Fruit fly (Drosophila melanogaster) whole organism, embryonic: ENCODE data around the gene fok.

ENCODE experiments used
- Aef1 ChIP-seq: fragments of 200-800 bp; sonication (Bioruptor generic); IDR thresholded peaks from 3 replicates; pipeline ENCODE4 v1.3.6; 2022; ENCODE audit warnings: missing biosample characterization, missing genetic modification characterization
- BEAF-32 ChIP-seq: fragments of 200-800 bp; sonication (Bioruptor generic); optimal IDR thresholded peaks from 3 replicates; lab custom pipeline; 2017; ENCODE audit warnings: missing biosample characterization, missing genetic modification characterization, mild to moderate bottlenecking, moderate library complexity, missing genetic modification reagents
- Bgb ChIP-seq: fragments of 200-800 bp; sonication (Bioruptor generic); IDR thresholded peaks from 2 replicates; pipeline ENCODE4 v1.3.6; 2022; ENCODE audit warnings: missing biosample characterization, missing genetic modification characterization; ENCODE audit not compliant: partially characterized antibody
- CG10462 ChIP-seq: fragments of 200-800 bp; sonication (Bioruptor generic); optimal IDR thresholded peaks from 2 replicates; lab custom pipeline; 2016; ENCODE audit warnings: missing biosample characterization, missing genetic modification characterization
- CG1233 ChIP-seq: fragments of 200-800 bp; sonication (Bioruptor generic); optimal IDR thresholded peaks from 4 replicates; lab custom pipeline; 2018; ENCODE audit warnings: missing biosample characterization, mild to moderate bottlenecking, missing genetic modification characterization
- CG13296 ChIP-seq: fragments of 200-800 bp; sonication (Bioruptor generic); optimal IDR thresholded peaks from 3 replicates; lab custom pipeline; 2018; ENCODE audit warnings: missing biosample characterization, mild to moderate bottlenecking, missing genetic modification characterization
- CG3065 ChIP-seq: fragments of 200-800 bp; sonication (Bioruptor generic); optimal IDR thresholded peaks from 2 replicates; lab custom pipeline; 2016; ENCODE audit warnings: missing biosample characterization, missing genetic modification characterization
- CG4707 ChIP-seq: fragments of 200-800 bp; sonication (Bioruptor generic); optimal IDR thresholded peaks from 2 replicates; lab custom pipeline; 2018; ENCODE audit warnings: missing biosample characterization, mild to moderate bottlenecking, missing genetic modification characterization, moderate library complexity
- CG4730 ChIP-seq: fragments of 200-800 bp; sonication (Bioruptor generic); IDR thresholded peaks from 2 replicates; pipeline ENCODE4 v1.3.6; 2022; ENCODE audit warnings: missing biosample characterization, missing genetic modification characterization
- CG5180 ChIP-seq: fragments of 200-800 bp; sonication (Bioruptor generic); optimal IDR thresholded peaks from 3 replicates; lab custom pipeline; 2017; ENCODE audit warnings: missing biosample characterization, missing genetic modification characterization, mild to moderate bottlenecking, moderate library complexity, missing genetic modification reagents
- CG5245 ChIP-seq: fragments of 200-800 bp; sonication (Bioruptor generic); optimal IDR thresholded peaks from 3 replicates; lab custom pipeline; 2016; ENCODE audit warnings: missing biosample characterization, missing genetic modification characterization
- CG6254 ChIP-seq: fragments of 200-800 bp; sonication (Bioruptor generic); optimal IDR thresholded peaks from 3 replicates; lab custom pipeline; 2017; ENCODE audit warnings: mild to moderate bottlenecking, missing biosample characterization, missing genetic modification reagents, missing genetic modification characterization
- CG6689 ChIP-seq: fragments of 200-800 bp; sonication (Bioruptor generic); IDR thresholded peaks from 2 replicates; pipeline ENCODE4 v1.3.6; 2022; ENCODE audit warnings: missing biosample characterization, missing genetic modification characterization
- CG8924 ChIP-seq: fragments of 200-800 bp; optimal IDR thresholded peaks from 3 replicates; lab custom pipeline; 2019; ENCODE audit warnings: missing biosample characterization, mild to moderate bottlenecking, missing genetic modification characterization, moderate library complexity
- CkIIα-i1 ChIP-seq: fragments of 200-800 bp; sonication (Bioruptor generic); IDR thresholded peaks from 2 replicates; pipeline ENCODE4 v1.3.6; 2022; ENCODE audit warnings: missing biosample characterization, missing genetic modification characterization
- ERR ChIP-seq: fragments of 200-800 bp; sonication (Bioruptor generic); optimal IDR thresholded peaks from 2 replicates; lab custom pipeline; 2016; ENCODE audit warnings: missing biosample characterization, missing genetic modification characterization
- GATAe ChIP-seq: fragments of 200-800 bp; sonication (Bioruptor generic); conservative IDR thresholded peaks from 2 replicates; pipeline ENCODE4 v1.3.6; 2022; ENCODE audit warnings: missing biosample characterization, missing genetic modification characterization
- Hr3 ChIP-seq: fragments of 200-800 bp; sonication (Bioruptor generic); optimal IDR thresholded peaks from 3 replicates; lab custom pipeline; 2016; ENCODE audit warnings: missing biosample characterization, missing genetic modification characterization
- MESR4 ChIP-seq: fragments of 200-800 bp; sonication (Bioruptor generic); optimal IDR thresholded peaks from 2 replicates; lab custom pipeline; 2018; ENCODE audit warnings: missing biosample characterization, mild to moderate bottlenecking, missing genetic modification characterization, moderate library complexity
- Ravus ChIP-seq: fragments of 200-800 bp; sonication (Bioruptor generic); IDR thresholded peaks from 2 replicates; pipeline ENCODE4 v1.3.6; 2022; ENCODE audit warnings: missing biosample characterization, missing genetic modification characterization
- Sin3A ChIP-seq: fragments of >200 bp; optimal IDR thresholded peaks from 2 replicates; lab custom pipeline; 2018
- Sry-β ChIP-seq: fragments of 200-800 bp; sonication (Bioruptor generic); optimal IDR thresholded peaks from 2 replicates; lab custom pipeline; 2018; ENCODE audit warnings: missing biosample characterization, mild to moderate bottlenecking, missing genetic modification characterization, moderate library complexity
- Xbp1 ChIP-seq: fragments of 200-800 bp; sonication (Bioruptor generic); optimal IDR thresholded peaks from 3 replicates; lab custom pipeline; 2016; ENCODE audit warnings: missing biosample characterization, mild to moderate bottlenecking, missing genetic modification characterization
- amos ChIP-seq: fragments of 200-800 bp; sonication (Bioruptor generic); IDR thresholded peaks from 2 replicates; pipeline ENCODE4 v1.3.6; 2022; ENCODE audit warnings: missing biosample characterization, missing genetic modification characterization; ENCODE audit not compliant: partially characterized antibody
- ap ChIP-seq: fragments of 200-800 bp; sonication (Bioruptor generic); IDR thresholded peaks from 2 replicates; pipeline ENCODE4 v1.3.6; 2022; ENCODE audit warnings: missing biosample characterization, missing genetic modification characterization
- bab2 ChIP-seq: fragments of 200-800 bp; sonication (Bioruptor generic); optimal IDR thresholded peaks from 2 replicates; lab custom pipeline; 2016; ENCODE audit warnings: missing biosample characterization, missing genetic modification characterization
- en ChIP-seq: fragments of 200-800 bp; sonication (Bioruptor generic); optimal IDR thresholded peaks from 2 replicates; lab custom pipeline; 2016; ENCODE audit warnings: missing biosample characterization, missing genetic modification characterization
- gt ChIP-seq: fragments of 200-800 bp; sonication (Bioruptor generic); IDR thresholded peaks from 2 replicates; pipeline ENCODE4 v1.3.6; 2022; ENCODE audit warnings: missing biosample characterization, missing genetic modification characterization
- h ChIP-seq: fragments of >200 bp; optimal IDR thresholded peaks from 2 replicates; lab custom pipeline; 2017
- hbn ChIP-seq: fragments of 200-800 bp; sonication (Bioruptor generic); IDR thresholded peaks from 2 replicates; pipeline ENCODE4 v1.3.6; 2022; ENCODE audit warnings: missing biosample characterization, missing genetic modification characterization; ENCODE audit not compliant: partially characterized antibody
- knrl ChIP-seq: fragments of 200-800 bp; sonication (Bioruptor generic); IDR thresholded peaks from 3 replicates; pipeline ENCODE4 v1.3.6; 2022; ENCODE audit warnings: missing biosample characterization, missing genetic modification characterization; ENCODE audit not compliant: partially characterized antibody
- lov ChIP-seq, 2 experiments: fragments of 200-800 bp in 1 of 2; fragments of >200 bp in 1 of 2; sonication (Bioruptor generic) in 1 of 2; IDR thresholded peaks in 1 of 2; optimal IDR thresholded peaks in 1 of 2; 2 replicates in 1 of 2; 3 replicates in 1 of 2; pipeline versions ENCODE4 v1.3.6 to Lab custom; 2017 to 2022; ENCODE audit warnings: missing biosample characterization in 1 of 2, missing genetic modification characterization in 1 of 2
- mam ChIP-seq: fragments of 200-800 bp; sonication (Bioruptor generic); optimal IDR thresholded peaks from 3 replicates; lab custom pipeline; 2016; ENCODE audit warnings: missing biosample characterization, missing genetic modification characterization
- mld ChIP-seq: fragments of 200-800 bp; sonication (Bioruptor generic); IDR thresholded peaks from 3 replicates; pipeline ENCODE4 v1.3.6; 2022; ENCODE audit warnings: missing biosample characterization, missing genetic modification characterization; ENCODE audit not compliant: partially characterized antibody
- nerfin-1 ChIP-seq: fragments of 200-800 bp; sonication (Bioruptor generic); optimal IDR thresholded peaks from 3 replicates; lab custom pipeline; 2019; ENCODE audit warnings: missing biosample characterization, mild to moderate bottlenecking, missing genetic modification characterization, moderate library complexity
- nerfin-2 ChIP-seq: fragments of 200-800 bp; sonication (Bioruptor generic); IDR thresholded peaks from 2 replicates; pipeline ENCODE4 v1.3.6; 2022; ENCODE audit warnings: missing biosample characterization, missing genetic modification characterization; ENCODE audit not compliant: partially characterized antibody
- phol ChIP-seq: fragments of 200-800 bp; sonication (Bioruptor generic); optimal IDR thresholded peaks from 3 replicates; lab custom pipeline; 2018; ENCODE audit warnings: missing biosample characterization, mild to moderate bottlenecking, missing genetic modification characterization, moderate library complexity
- pzg ChIP-seq: fragments of 200-800 bp; sonication (Bioruptor generic); optimal IDR thresholded peaks from 3 replicates; lab custom pipeline; 2018; ENCODE audit warnings: missing biosample characterization, mild to moderate bottlenecking, missing genetic modification characterization, moderate library complexity
- row ChIP-seq: fragments of 200-800 bp; sonication (Bioruptor generic); IDR thresholded peaks from 3 replicates; pipeline ENCODE4 v1.3.6; 2022; ENCODE audit warnings: missing biosample characterization, missing genetic modification characterization
- run ChIP-seq: fragments of 200-800 bp; sonication (Bioruptor generic); optimal IDR thresholded peaks from 3 replicates; lab custom pipeline; 2018; ENCODE audit warnings: missing biosample characterization, mild to moderate bottlenecking, missing genetic modification characterization
- sens ChIP-seq: fragments of 200-800 bp; sonication (Bioruptor generic); peaks from one replicate; lab custom pipeline; 2016; ENCODE audit warnings: missing biosample characterization, missing genetic modification characterization
- sens-2 ChIP-seq: fragments of 200-800 bp; sonication (Bioruptor generic); IDR thresholded peaks from 2 replicates; pipeline ENCODE4 v1.3.6; 2022; ENCODE audit warnings: missing biosample characterization, missing genetic modification characterization
- sna ChIP-seq: fragments of 200-800 bp; sonication (Bioruptor generic); IDR thresholded peaks from 2 replicates; pipeline ENCODE4 v1.3.6; 2022; ENCODE audit warnings: missing biosample characterization, missing genetic modification characterization; ENCODE audit not compliant: partially characterized antibody
- sob ChIP-seq: fragments of 200-800 bp; sonication (Bioruptor generic); IDR thresholded peaks from 2 replicates; pipeline ENCODE4 v1.3.6; 2022; ENCODE audit warnings: missing biosample characterization, missing genetic modification characterization
- stwl ChIP-seq: fragments of 200-800 bp; sonication (Bioruptor generic); optimal IDR thresholded peaks from 3 replicates; lab custom pipeline; 2018; ENCODE audit warnings: missing biosample characterization, mild to moderate bottlenecking, missing genetic modification characterization, moderate library complexity
- tll ChIP-seq, 2 experiments: fragments of 200-800 bp in 1 of 2; fragments of >200 bp in 1 of 2; sonication (Bioruptor generic) in 1 of 2; optimal IDR thresholded peaks; 2 replicates each; lab custom pipeline; 2017 to 2019; ENCODE audit warnings: missing biosample characterization in 2 of 2, missing genetic modification characterization in 2 of 2, mild to moderate bottlenecking in 1 of 2, moderate library complexity in 1 of 2
- tna ChIP-seq: fragments of 200-800 bp; sonication (Bioruptor generic); IDR thresholded peaks from 2 replicates; pipeline ENCODE4 v1.3.6; 2022; ENCODE audit warnings: missing biosample characterization, missing genetic modification characterization; ENCODE audit not compliant: partially characterized antibody
- trem ChIP-seq: fragments of 200-800 bp; optimal IDR thresholded peaks from 3 replicates; lab custom pipeline; 2019; ENCODE audit warnings: missing biosample characterization, mild to moderate bottlenecking, missing genetic modification characterization, moderate library complexity
- vvl ChIP-seq: fragments of 200-800 bp; sonication (Bioruptor generic); IDR thresholded peaks from 2 replicates; pipeline ENCODE4 v1.3.6; 2022; ENCODE audit warnings: missing biosample characterization, missing genetic modification characterization
- wek ChIP-seq: fragments of 200-800 bp; sonication (Bioruptor generic); optimal IDR thresholded peaks from 3 replicates; lab custom pipeline; 2018; ENCODE audit warnings: missing biosample characterization, mild to moderate bottlenecking, missing genetic modification characterization, moderate library complexity
- zfh1 ChIP-seq: fragments of 200-800 bp; sonication (Bioruptor generic); IDR thresholded peaks from 3 replicates; pipeline ENCODE4 v1.3.6; 2022; ENCODE audit warnings: missing biosample characterization, missing genetic modification characterization

The fok gene

DNA sequence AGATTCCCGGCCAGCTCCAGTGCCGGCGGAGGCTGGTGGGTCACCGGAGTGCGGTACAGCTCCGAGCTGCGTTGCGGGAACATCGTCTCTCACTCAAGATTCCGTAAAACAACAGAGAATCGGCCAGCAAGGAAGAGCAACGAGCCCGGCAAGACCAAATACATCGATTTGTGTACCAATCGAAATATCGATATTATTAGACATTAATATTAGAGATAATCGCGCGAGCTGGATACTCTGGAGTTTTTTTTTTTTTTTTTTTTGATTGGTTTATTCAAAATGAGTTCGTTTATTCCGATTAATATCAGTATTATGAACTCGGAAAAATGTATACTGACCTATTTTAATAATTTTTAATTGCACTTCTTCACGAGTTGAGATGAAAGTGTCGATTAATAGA is 19.4 kb downstream of the fok start, which contains the start of gene vls (continued):
- no peak for TF ChIP-seq gt (GFP tag; lab: Robert Waterston, UW)
- no peak for TF ChIP-seq zfh1 (GFP tag; lab: Robert Waterston, UW)
- no peak for TF ChIP-seq CG4730 (GFP tag; lab: Robert Waterston, UW)
- no peak for TF ChIP-seq CG6689
- TF ChIP-seq CG8924 (tag; lab: Kevin White, UChicago): no peak
- no peak for TF ChIP-seq CG1233
- TF ChIP-seq h (lab: Kevin White, UChicago): no peak
- TF ChIP-seq sens-2: no peak
- TF ChIP-seq BEAF-32 (GFP tag; lab: Kevin White, UChicago): peak; percentile 73
- peak; percentile 31 for TF ChIP-seq pzg (GFP tag; lab: Kevin White, UChicago)
- TF ChIP-seq Sry-β: peak; percentile 36
- no peak for TF ChIP-seq Xbp1 (GFP tag; lab: Kevin White, UChicago)
- TF ChIP-seq trem: peak; percentile 29
- TF ChIP-seq Aef1 (GFP tag; lab: Robert Waterston, UW): no peak
- no peak for TF ChIP-seq wek (GFP tag; lab: Kevin White, UChicago)
- peak; percentile 21 for TF ChIP-seq Sin3A (lab: Kevin White, UChicago)
- TF ChIP-seq CG3065 (GFP tag; lab: Kevin White, UChicago): no peak
- TF ChIP-seq phol (tag; lab: Kevin White, UChicago): no peak
- TF ChIP-seq mam: no peak
- no peak for TF ChIP-seq en (GFP tag; lab: Kevin White, UChicago)
- TF ChIP-seq nerfin-1: no peak
- no peak for TF ChIP-seq GATAe (GFP tag; lab: Robert Waterston, UW)
- TF ChIP-seq knrl (GFP tag; lab: Robert Waterston, UW): peak; percentile 73
- no peak for TF ChIP-seq run
- TF ChIP-seq hbn (GFP tag; lab: Robert Waterston, UW): peak; percentile 83
- TF ChIP-seq CG13296 (GFP tag; lab: Kevin White, UChicago): no peak
- peak; percentile 33 for TF ChIP-seq MESR4 (GFP tag; lab: Kevin White, UChicago)
- no peak for TF ChIP-seq lov (optimal IDR thresholded peaks at IDR 0.05; lab: Kevin White, UChicago)
- no peak for TF ChIP-seq lov (GFP tag; IDR thresholded peaks at IDR 0.05; lab: Robert Waterston, UW)
- TF ChIP-seq nerfin-2 (GFP tag; lab: Robert Waterston, UW): peak; percentile 63
- peak; percentile 18 for TF ChIP-seq stwl (tag; lab: Kevin White, UChicago)
- no peak for TF ChIP-seq tll (GFP tag; optimal IDR thresholded peaks at IDR 0.05; lab: Kevin White, UChicago)
- TF ChIP-seq bab2 (GFP tag; lab: Kevin White, UChicago): no peak
- no peak for TF ChIP-seq CG5245
- no peak for TF ChIP-seq ERR
- TF ChIP-seq ap (GFP tag; lab: Robert Waterston, UW): no peak
- peak; percentile 79 for TF ChIP-seq sna (GFP tag; lab: Robert Waterston, UW)
- no peak for TF ChIP-seq CG10462 (GFP tag; lab: Kevin White, UChicago)
- no peak for TF ChIP-seq CG4707 (GFP tag; lab: Kevin White, UChicago)
- TF ChIP-seq CG6254: no peak
- no peak for TF ChIP-seq Hr3
- no peak for TF ChIP-seq Ravus (GFP tag; lab: Robert Waterston, UW)
- TF ChIP-seq CkIIα-i1 (GFP tag; lab: Robert Waterston, UW): no peak
- no peak for TF ChIP-seq vvl
- peak; percentile 78 for TF ChIP-seq sens
- TF ChIP-seq mld (GFP tag; lab: Robert Waterston, UW): 0 out of 3 replicates have a peak, but pooled peaks have one; percentile 29
- peak; percentile 80 for TF ChIP-seq Bgb (GFP tag; lab: Robert Waterston, UW)
- peak; percentile 55 for TF ChIP-seq row (GFP tag; lab: Robert Waterston, UW)
- TF ChIP-seq tna (GFP tag; lab: Robert Waterston, UW): peak; percentile 52; the same call in 1 of the 2 replicates
- TF ChIP-seq CG5180 (GFP tag; lab: Kevin White, UChicago): no peak
- no peak for TF ChIP-seq sob (GFP tag; lab: Robert Waterston, UW)
- peak; percentile 78 for TF ChIP-seq amos
